Fruit fly (Drosophila melanogaster) whole organism, prepupa: ENCODE measurements around the gene mus201.

ENCODE experiments used
- Blimp-1 ChIP-seq: fragments of 200-800 bp; sonication (Bioruptor generic); optimal IDR thresholded peaks from 3 replicates; lab custom pipeline; 2017; ENCODE audit warnings: missing biosample characterization, missing genetic modification characterization, mild to moderate bottlenecking, moderate library complexity, missing genetic modification reagents
- CG10669 ChIP-seq: fragments of 200-800 bp; sonication (Bioruptor generic); optimal IDR thresholded peaks from 3 replicates; lab custom pipeline; 2018; ENCODE audit warnings: missing biosample characterization, mild to moderate bottlenecking, missing genetic modification characterization, moderate library complexity
- CG11294 ChIP-seq: fragments of 200-800 bp; sonication (Bioruptor generic); IDR thresholded peaks from 2 replicates; pipeline ENCODE4 v1.3.6; 2022; ENCODE audit warnings: missing biosample characterization, missing genetic modification characterization
- CG11762 ChIP-seq: fragments of 200-800 bp; sonication (Bioruptor generic); optimal IDR thresholded peaks from 3 replicates; lab custom pipeline; 2016; ENCODE audit warnings: missing biosample characterization, missing genetic modification characterization; ENCODE audit not compliant: insufficient read depth
- CG11902 ChIP-seq: fragments of 200-800 bp; sonication (Bioruptor generic); optimal IDR thresholded peaks from 3 replicates; lab custom pipeline; 2016; ENCODE audit warnings: missing biosample characterization, missing genetic modification characterization
- CG15336 ChIP-seq: fragments of 200-800 bp; sonication (Bioruptor generic); IDR thresholded peaks from 2 replicates; pipeline ENCODE4 v1.3.6; 2022; ENCODE audit warnings: missing biosample characterization, missing genetic modification characterization
- CG31627 ChIP-seq: fragments of 200-800 bp; sonication (Bioruptor generic); optimal IDR thresholded peaks from 3 replicates; lab custom pipeline; 2016; ENCODE audit warnings: missing biosample characterization, missing genetic modification characterization
- CG32006 ChIP-seq: fragments of 200-800 bp; sonication (Bioruptor generic); optimal IDR thresholded peaks from 3 replicates; lab custom pipeline; 2017; ENCODE audit warnings: missing biosample characterization, mild to moderate bottlenecking, missing genetic modification characterization
- CG34406 ChIP-seq: fragments of 200-800 bp; sonication (Bioruptor generic); optimal IDR thresholded peaks from 3 replicates; lab custom pipeline; 2016; ENCODE audit warnings: missing biosample characterization, missing genetic modification characterization
- CG3919 ChIP-seq: fragments of 200-800 bp; sonication (Bioruptor generic); optimal IDR thresholded peaks from 3 replicates; lab custom pipeline; 2016; ENCODE audit warnings: missing biosample characterization, missing genetic modification characterization
- CG4318 ChIP-seq: fragments of 200-800 bp; sonication (Bioruptor generic); optimal IDR thresholded peaks from 3 replicates; lab custom pipeline; 2017; ENCODE audit warnings: missing biosample characterization, mild to moderate bottlenecking, missing genetic modification characterization
- CG6163 ChIP-seq: fragments of 200-800 bp; sonication (Bioruptor generic); IDR thresholded peaks from 3 replicates; pipeline ENCODE4 v1.3.6; 2022; ENCODE audit warnings: missing biosample characterization, missing genetic modification characterization
- CG6276 ChIP-seq: fragments of 200-800 bp; sonication (Bioruptor generic); optimal IDR thresholded peaks from 2 replicates; lab custom pipeline; 2017; ENCODE audit warnings: missing biosample characterization, mild to moderate bottlenecking, missing genetic modification characterization
- CG6792 ChIP-seq: fragments of 200-800 bp; sonication (Bioruptor generic); optimal IDR thresholded peaks from 3 replicates; lab custom pipeline; 2016; ENCODE audit warnings: missing biosample characterization, missing genetic modification characterization
- CG6808 ChIP-seq: fragments of 200-800 bp; sonication (Bioruptor generic); optimal IDR thresholded peaks from 3 replicates; lab custom pipeline; 2017; ENCODE audit warnings: missing biosample characterization, missing genetic modification characterization, mild to moderate bottlenecking, moderate library complexity, missing genetic modification reagents
- CG6854 ChIP-seq: fragments of 200-800 bp; sonication (Bioruptor generic); optimal IDR thresholded peaks from 2 replicates; lab custom pipeline; 2017; ENCODE audit warnings: missing biosample characterization, mild to moderate bottlenecking, missing genetic modification characterization
- CG7368 ChIP-seq: fragments of 200-800 bp; sonication (Bioruptor generic); optimal IDR thresholded peaks from 3 replicates; lab custom pipeline; 2016; ENCODE audit warnings: missing biosample characterization, missing genetic modification characterization
- CG8119 ChIP-seq: fragments of 200-800 bp; sonication (Bioruptor generic); IDR thresholded peaks from 3 replicates; pipeline ENCODE4 v1.3.6; 2022; ENCODE audit warnings: missing biosample characterization, missing genetic modification characterization
- CG8319 ChIP-seq: fragments of 200-800 bp; sonication (Bioruptor generic); optimal IDR thresholded peaks from 3 replicates; lab custom pipeline; 2016; ENCODE audit warnings: missing biosample characterization, missing genetic modification characterization
- CG8632 ChIP-seq: fragments of 200-800 bp; sonication (Bioruptor generic); optimal IDR thresholded peaks from 3 replicates; lab custom pipeline; 2016; ENCODE audit warnings: missing biosample characterization, missing genetic modification characterization
- CG9139 ChIP-seq: fragments of 200-800 bp; sonication (Bioruptor generic); optimal IDR thresholded peaks from 3 replicates; lab custom pipeline; 2017; ENCODE audit warnings: missing biosample characterization, mild to moderate bottlenecking, missing genetic modification characterization
- Eip75B ChIP-seq: fragments of 200-800 bp; sonication (Bioruptor generic); optimal IDR thresholded peaks from 3 replicates; lab custom pipeline; 2016; ENCODE audit warnings: missing biosample characterization, missing genetic modification characterization
- Eip78C ChIP-seq: fragments of 200-800 bp; sonication (Bioruptor generic); peaks from one replicate; lab custom pipeline; 2016; ENCODE audit warnings: missing biosample characterization, missing genetic modification characterization
- Eip93F ChIP-seq: fragments of 200-800 bp; sonication (Bioruptor generic); optimal IDR thresholded peaks from 2 replicates; lab custom pipeline; 2016; ENCODE audit warnings: missing biosample characterization, mild to moderate bottlenecking, missing genetic modification characterization
- Ets21C ChIP-seq: fragments of 200-800 bp; sonication (Bioruptor generic); optimal IDR thresholded peaks from 3 replicates; lab custom pipeline; 2016; ENCODE audit warnings: missing biosample characterization, missing genetic modification characterization
- Ets96B ChIP-seq: fragments of 200-800 bp; optimal IDR thresholded peaks from 2 replicates; lab custom pipeline; 2019; ENCODE audit warnings: missing biosample characterization, mild to moderate bottlenecking, missing genetic modification characterization, moderate library complexity
- Gug ChIP-seq: fragments of 200-800 bp; sonication (Bioruptor generic); IDR thresholded peaks from 2 replicates; pipeline ENCODE4 v1.3.6; 2022; ENCODE audit warnings: missing biosample characterization, missing genetic modification characterization
- Hr38 ChIP-seq: sonication (Bioruptor generic); optimal IDR thresholded peaks from 2 replicates; lab custom pipeline; 2016; ENCODE audit warnings: missing biosample characterization, missing genetic modification characterization
- Hr4 ChIP-seq: fragments of 200-800 bp; sonication (Bioruptor generic); optimal IDR thresholded peaks from 3 replicates; lab custom pipeline; 2016; ENCODE audit warnings: missing biosample characterization, missing genetic modification characterization
- Lpt ChIP-seq: fragments of 200-800 bp; sonication (Bioruptor generic); optimal IDR thresholded peaks from 3 replicates; lab custom pipeline; 2016; ENCODE audit warnings: missing biosample characterization, missing genetic modification characterization
- Met ChIP-seq: fragments of 200-800 bp; sonication (Bioruptor generic); optimal IDR thresholded peaks from 3 replicates; lab custom pipeline; 2016; ENCODE audit warnings: missing biosample characterization, missing genetic modification characterization
- OdsH ChIP-seq: fragments of 200-800 bp; sonication (Bioruptor generic); optimal IDR thresholded peaks from 3 replicates; lab custom pipeline; 2016; ENCODE audit warnings: missing biosample characterization, missing genetic modification characterization
- Smox ChIP-seq: fragments of 200-800 bp; sonication (Bioruptor generic); optimal IDR thresholded peaks from 3 replicates; lab custom pipeline; 2016; ENCODE audit warnings: missing biosample characterization, missing genetic modification characterization
- Sox102F ChIP-seq: fragments of 200-800 bp; sonication (Bioruptor generic); optimal IDR thresholded peaks from 2 replicates; lab custom pipeline; 2016; ENCODE audit warnings: missing biosample characterization, mild to moderate bottlenecking, missing genetic modification characterization
- Sox14 ChIP-seq: fragments of 200-800 bp; sonication (Bioruptor generic); optimal IDR thresholded peaks from 3 replicates; lab custom pipeline; 2016; ENCODE audit warnings: missing biosample characterization, missing genetic modification characterization
- Sox15 ChIP-seq: fragments of 200-800 bp; sonication (Bioruptor generic); optimal IDR thresholded peaks from 3 replicates; lab custom pipeline; 2016; ENCODE audit warnings: missing biosample characterization, missing genetic modification characterization
- acj6 ChIP-seq: fragments of 200-800 bp; sonication (Bioruptor generic); optimal IDR thresholded peaks from 3 replicates; lab custom pipeline; 2016; ENCODE audit warnings: missing biosample characterization, missing genetic modification characterization
- dac ChIP-seq: fragments of 200-800 bp; sonication (Bioruptor generic); optimal IDR thresholded peaks from 2 replicates; lab custom pipeline; 2017; ENCODE audit warnings: missing biosample characterization, mild to moderate bottlenecking, missing genetic modification characterization
- eg ChIP-seq: fragments of 200-800 bp; sonication (Bioruptor generic); IDR thresholded peaks from 3 replicates; pipeline ENCODE4 v1.3.6; 2022; ENCODE audit warnings: missing biosample characterization, missing genetic modification characterization
- esn ChIP-seq: fragments of 200-800 bp; sonication (Bioruptor generic); optimal IDR thresholded peaks from 2 replicates; lab custom pipeline; 2016; ENCODE audit warnings: missing biosample characterization, mild to moderate bottlenecking, missing genetic modification characterization, moderate library complexity
- fd59A ChIP-seq: fragments of 200-800 bp; sonication (Bioruptor generic); optimal IDR thresholded peaks from 2 replicates; lab custom pipeline; 2017; ENCODE audit warnings: missing biosample characterization, mild to moderate bottlenecking, missing genetic modification characterization, missing genetic modification reagents
- fd85E ChIP-seq: fragments of 200-800 bp; sonication (Bioruptor generic); optimal IDR thresholded peaks from 3 replicates; lab custom pipeline; 2016; ENCODE audit warnings: missing biosample characterization, missing genetic modification characterization
- fkh ChIP-seq: fragments of 200-800 bp; sonication (Bioruptor generic); optimal IDR thresholded peaks from 3 replicates; lab custom pipeline; 2017; ENCODE audit warnings: missing biosample characterization, mild to moderate bottlenecking, missing genetic modification characterization, moderate library complexity
- lz ChIP-seq: fragments of 200-800 bp; sonication (Bioruptor generic); optimal IDR thresholded peaks from 3 replicates; lab custom pipeline; 2016; ENCODE audit warnings: missing biosample characterization, missing genetic modification characterization
- net ChIP-seq: fragments of 200-800 bp; sonication (Bioruptor generic); optimal IDR thresholded peaks from 3 replicates; lab custom pipeline; 2016; ENCODE audit warnings: missing biosample characterization, missing genetic modification characterization
- pdm3 ChIP-seq: fragments of 200-800 bp; sonication (Bioruptor generic); optimal IDR thresholded peaks from 3 replicates; lab custom pipeline; 2016; ENCODE audit warnings: missing biosample characterization, missing genetic modification characterization
- salr ChIP-seq, 2 experiments: fragments of 200-800 bp; sonication (Bioruptor generic); optimal IDR thresholded peaks; 3 replicates each; lab custom pipeline; 2016 to 2018; ENCODE audit warnings: missing biosample characterization in 2 of 2, missing genetic modification characterization in 2 of 2, mild to moderate bottlenecking in 1 of 2
- spab ChIP-seq: fragments of 200-800 bp; sonication (Bioruptor generic); optimal IDR thresholded peaks from 2 replicates; lab custom pipeline; 2017; ENCODE audit warnings: missing biosample characterization, mild to moderate bottlenecking, missing genetic modification characterization, missing genetic modification reagents
- ss ChIP-seq, 2 experiments: fragments of 200-800 bp; sonication (Bioruptor generic); optimal IDR thresholded peaks; 2 replicates in 1 of 2; 3 replicates in 1 of 2; lab custom pipeline; 2017 to 2018; ENCODE audit warnings: mild to moderate bottlenecking in 2 of 2, missing biosample characterization in 2 of 2, missing genetic modification characterization in 2 of 2, moderate library complexity in 1 of 2
- topi ChIP-seq: fragments of 200-800 bp; sonication (Bioruptor generic); optimal IDR thresholded peaks from 3 replicates; lab custom pipeline; 2016; ENCODE audit warnings: missing biosample characterization, missing genetic modification characterization
- vri ChIP-seq: fragments of 200-800 bp; sonication (Bioruptor generic); optimal IDR thresholded peaks from 3 replicates; lab custom pipeline; 2016; ENCODE audit warnings: missing biosample characterization, mild to moderate bottlenecking, missing genetic modification characterization

The mus201 gene

dm6 chr2L:8478911-8479706 lies 41.1 kb downstream of the mus201 start:
- TF ChIP-seq CG6808 (GFP tag; lab: Kevin White, UChicago) = peak; percentile 98
- TF ChIP-seq CG3919 = peak; percentile 71
- TF ChIP-seq dac (GFP tag; lab: Kevin White, UChicago) = peak; percentile 48
- TF ChIP-seq Hr4 = peak; percentile 21
- TF ChIP-seq spab (GFP tag; lab: Kevin White, UChicago) = peak; percentile 96
- peak; percentile 36 for TF ChIP-seq CG8319
- peak; percentile 73 for TF ChIP-seq net (GFP tag; lab: Kevin White, UChicago)
- peak; percentile 25 for TF ChIP-seq fkh
- no peak for TF ChIP-seq Gug (GFP tag; lab: Robert Waterston, UW)
- TF ChIP-seq Sox102F = peak; percentile 72
- peak; percentile 88 for TF ChIP-seq CG8119
- peak; percentile 81 for TF ChIP-seq CG15336
- no peak for TF ChIP-seq Sox15 (GFP tag; lab: Kevin White, UChicago)
- peak; percentile 73 to 79 for TF ChIP-seq salr (GFP tag; optimal IDR thresholded peaks at IDR 0.05; lab: Kevin White, UChicago)
- peak; percentile 93 for TF ChIP-seq CG6163 (GFP tag; lab: Robert Waterston, UW)
- TF ChIP-seq Eip93F (GFP tag; lab: Kevin White, UChicago) = peak; percentile 22
- TF ChIP-seq Eip75B (GFP tag; lab: Kevin White, UChicago) = peak; percentile 74
- peak; percentile 40 for TF ChIP-seq CG8632 (GFP tag; lab: Kevin White, UChicago)
- TF ChIP-seq CG34406 = peak; percentile 54
- peak; percentile 86 for TF ChIP-seq CG10669 (GFP tag; lab: Kevin White, UChicago)
- TF ChIP-seq pdm3 (GFP tag; lab: Kevin White, UChicago) = peak; percentile 35
- TF ChIP-seq Sox14 (GFP tag; lab: Kevin White, UChicago) = peak; percentile 22
- no peak for TF ChIP-seq CG11762 (GFP tag; lab: Kevin White, UChicago)
- no peak for TF ChIP-seq Hr38 (GFP tag; lab: Kevin White, UChicago)
- peak; percentile 9 for TF ChIP-seq Smox (GFP tag; lab: Kevin White, UChicago)
- peak; percentile 38 for TF ChIP-seq OdsH (GFP tag; lab: Kevin White, UChicago)
- no peak for TF ChIP-seq CG32006 (GFP tag; lab: Kevin White, UChicago)
- TF ChIP-seq fd85E = peak; percentile 38
- peak; percentile 79 for TF ChIP-seq Ets96B
- TF ChIP-seq CG6854 (GFP tag; lab: Kevin White, UChicago) = peak; percentile 93
- TF ChIP-seq CG9139 (GFP tag; lab: Kevin White, UChicago) = peak; percentile 98
- peak; percentile 28 for TF ChIP-seq esn (GFP tag; lab: Kevin White, UChicago)
- TF ChIP-seq CG4318 (GFP tag; lab: Kevin White, UChicago) = no peak
- no peak for TF ChIP-seq CG11902
- peak; percentile 69 for TF ChIP-seq vri (GFP tag; lab: Kevin White, UChicago)
- TF ChIP-seq acj6 (GFP tag; lab: Kevin White, UChicago) = no peak
- TF ChIP-seq Lpt (GFP tag; lab: Kevin White, UChicago) = peak; percentile 82
- no peak for TF ChIP-seq lz (GFP tag; lab: Kevin White, UChicago)
- peak; percentile 59 for TF ChIP-seq CG6792 (GFP tag; lab: Kevin White, UChicago)
- TF ChIP-seq CG7368 (GFP tag; lab: Kevin White, UChicago) = peak; percentile 44
- TF ChIP-seq CG31627 (GFP tag; lab: Kevin White, UChicago) = no peak
- TF ChIP-seq Met (GFP tag; lab: Kevin White, UChicago) = peak; percentile 34
- no peak for TF ChIP-seq CG11294 (GFP tag; lab: Robert Waterston, UW)
- peak; percentile 52 for TF ChIP-seq topi
- peak; percentile 78 for TF ChIP-seq Eip78C (GFP tag; lab: Kevin White, UChicago)
- TF ChIP-seq CG6276 (GFP tag; lab: Kevin White, UChicago) = peak; percentile 87
- no peak for TF ChIP-seq Ets21C (GFP tag; lab: Kevin White, UChicago)
- TF ChIP-seq ss (GFP tag; optimal IDR thresholded peaks at IDR 0.05; lab: Kevin White, UChicago) = peak; percentile 99
- peak; percentile 70 for TF ChIP-seq fd59A (GFP tag; lab: Kevin White, UChicago)
- TF ChIP-seq eg (GFP tag; lab: Robert Waterston, UW) = peak; percentile 89
- TF ChIP-seq Blimp-1 (GFP tag; lab: Kevin White, UChicago) = peak; percentile 48
